Worm (Caenorhabditis elegans) whole organism, young adult: ENCODE data around the gene gsto-1.

ENCODE experiments used
- B0019.2 ChIP-seq: fragments of 200-800 bp; sonication (Bioruptor generic); conservative IDR thresholded peaks from 2 replicates; pipeline ENCODE4 v1.3.6; 2022; ENCODE audit warnings: missing genetic modification reagents, missing genetic modification characterization, missing compliant biosample characterization
- B0035.1 ChIP-seq: sonication (generic microtip); optimal IDR thresholded peaks from 2 replicates; lab custom pipeline; 2016; ENCODE audit warnings: missing genetic modification characterization, mild to moderate bottlenecking, missing compliant biosample characterization, missing genotype, missing genetic modification reagents
- F10E7.11 ChIP-seq: sonication (generic microtip); optimal IDR thresholded peaks from 2 replicates; lab custom pipeline; 2017; ENCODE audit warnings: mild to moderate bottlenecking, missing genetic modification characterization, moderate library complexity, missing compliant biosample characterization
- F22D6.2 ChIP-seq: sonication (generic microtip); optimal IDR thresholded peaks from 2 replicates; lab custom pipeline; 2016; ENCODE audit warnings: mild to moderate bottlenecking, missing genetic modification characterization, missing compliant biosample characterization
- F39B2.1 ChIP-seq: fragments of 200-800 bp; sonication (Bioruptor generic); IDR thresholded peaks from 2 replicates; pipeline ENCODE4 v1.3.6; 2022; ENCODE audit warnings: missing genetic modification reagents, missing genetic modification characterization, missing compliant biosample characterization
- K11D2.4 ChIP-seq: fragments of 200-800 bp; sonication (Bioruptor generic); IDR thresholded peaks from 2 replicates; pipeline ENCODE4 v1.3.6; 2022; ENCODE audit warnings: missing genetic modification reagents, missing genetic modification characterization, missing compliant biosample characterization
- K12H6.12 ChIP-seq: fragments of 200-800 bp; sonication (Bioruptor generic); optimal IDR thresholded peaks from 2 replicates; lab custom pipeline; 2018; ENCODE audit warnings: mild to moderate bottlenecking, missing genetic modification characterization, missing compliant biosample characterization
- T07F8.4 ChIP-seq: sonication (generic microtip); optimal IDR thresholded peaks from 2 replicates; lab custom pipeline; 2016; ENCODE audit warnings: mild to moderate bottlenecking, missing genetic modification characterization, moderate library complexity, missing compliant biosample characterization
- Y79H2A.3 ChIP-seq: fragments of 200-800 bp; sonication (Bioruptor generic); conservative IDR thresholded peaks from 2 replicates; pipeline ENCODE4 v1.3.6; 2022; ENCODE audit warnings: missing genetic modification reagents, missing genetic modification characterization, missing compliant biosample characterization
- Y95B8A.8 ChIP-seq: fragments of 200-800 bp; sonication (Bioruptor generic); IDR thresholded peaks from 2 replicates; pipeline ENCODE4 v1.3.6; 2022; ENCODE audit warnings: missing genetic modification reagents, missing genetic modification characterization, missing compliant biosample characterization
- aptf-3 ChIP-seq: fragments of 200-800 bp; sonication (Bioruptor generic); IDR thresholded peaks from 2 replicates; pipeline ENCODE4 v1.3.6; 2022; ENCODE audit warnings: missing genetic modification characterization, missing compliant biosample characterization
- athp-1 ChIP-seq: sonication (generic microtip); optimal IDR thresholded peaks from 2 replicates; lab custom pipeline; 2017; ENCODE audit warnings: mild to moderate bottlenecking, missing genetic modification characterization, missing compliant biosample characterization
- attf-5 ChIP-seq: fragments of 200-800 bp; sonication (Bioruptor generic); optimal IDR thresholded peaks from 2 replicates; lab custom pipeline; 2018; ENCODE audit warnings: mild to moderate bottlenecking, missing genetic modification characterization, missing compliant biosample characterization
- attf-6 ChIP-seq: fragments of 200-800 bp; sonication (Bioruptor generic); IDR thresholded peaks from 2 replicates; pipeline ENCODE4 v1.3.6; 2022; ENCODE audit warnings: missing genetic modification reagents, missing genetic modification characterization, missing compliant biosample characterization
- ccch-3 ChIP-seq: fragments of 200-800 bp; sonication (Bioruptor generic); optimal IDR thresholded peaks from 2 replicates; lab custom pipeline; 2018; ENCODE audit warnings: mild to moderate bottlenecking, missing genetic modification characterization, missing compliant biosample characterization
- ceh-58 ChIP-seq: fragments of 200-800 bp; sonication (Bioruptor generic); IDR thresholded peaks from 2 replicates; pipeline ENCODE4 v1.3.6; 2022; ENCODE audit warnings: missing genetic modification characterization, missing compliant biosample characterization
- dox-1 ChIP-seq: fragments of 200-800 bp; sonication (Bioruptor generic); IDR thresholded peaks from 2 replicates; pipeline ENCODE4 v1.3.6; 2022; ENCODE audit warnings: missing genetic modification reagents, missing genetic modification characterization, missing compliant biosample characterization
- egl-18 ChIP-seq: fragments of 200-800 bp; sonication (Bioruptor generic); IDR thresholded peaks from 2 replicates; pipeline ENCODE4 v1.3.6; 2022; ENCODE audit warnings: missing genetic modification reagents, missing genetic modification characterization, missing compliant biosample characterization
- ekl-4 ChIP-seq: fragments of 200-800 bp; sonication (Bioruptor generic); IDR thresholded peaks from 2 replicates; pipeline ENCODE4 v1.3.6; 2022; ENCODE audit warnings: missing genetic modification reagents, missing genetic modification characterization, missing compliant biosample characterization
- gei-17 ChIP-seq: fragments of 200-800 bp; sonication (Bioruptor generic); optimal IDR thresholded peaks from 2 replicates; lab custom pipeline; 2018; ENCODE audit warnings: mild to moderate bottlenecking, missing genetic modification characterization, missing compliant biosample characterization
- hmg-20 ChIP-seq: fragments of 200-800 bp; sonication (Bioruptor generic); IDR thresholded peaks from 2 replicates; pipeline ENCODE4 v1.3.6; 2022; ENCODE audit warnings: missing genetic modification reagents, missing genetic modification characterization, missing compliant biosample characterization
- hrde-1 ChIP-seq: sonication (generic microtip); optimal IDR thresholded peaks from 2 replicates; lab custom pipeline; 2016; ENCODE audit warnings: missing genetic modification characterization, mild to moderate bottlenecking, missing compliant biosample characterization, moderate library complexity, missing genotype, missing genetic modification reagents, borderline replicate concordance
- hsf-1 ChIP-seq: fragments of 200-800 bp; sonication (Bioruptor generic); IDR thresholded peaks from 2 replicates; pipeline ENCODE4 v1.3.6; 2022; ENCODE audit warnings: missing genetic modification reagents, missing genetic modification characterization, missing compliant biosample characterization
- let-526 ChIP-seq: fragments of 200-800 bp; sonication (Bioruptor generic); IDR thresholded peaks from 2 replicates; pipeline ENCODE4 v1.3.6; 2022; ENCODE audit warnings: missing genetic modification reagents, missing genetic modification characterization, missing compliant biosample characterization
- lin-26 ChIP-seq: fragments of 200-800 bp; sonication (Bioruptor generic); IDR thresholded peaks from 2 replicates; pipeline ENCODE4 v1.3.6; 2022; ENCODE audit warnings: missing genetic modification reagents, missing genetic modification characterization, missing compliant biosample characterization
- lin-35 ChIP-seq, 3 experiments: fragments of 150-350 bp in 2 of 3; sonication (generic microtip) in 1 of 3; optimal IDR thresholded peaks; 2 replicates each; lab custom pipeline; 2014 to 2018; ENCODE audit warnings: missing biosample characterization in 3 of 3, missing genetic modification characterization in 3 of 3, missing genetic modification reagents in 3 of 3
- lin-40 ChIP-seq: sonication (generic microtip); optimal IDR thresholded peaks from 2 replicates; lab custom pipeline; 2016; ENCODE audit warnings: missing genetic modification characterization, mild to moderate bottlenecking, missing compliant biosample characterization, missing genotype, missing genetic modification reagents
- lin-54 ChIP-seq: fragments of 200-800 bp; sonication (Bioruptor generic); optimal IDR thresholded peaks from 2 replicates; lab custom pipeline; 2018; ENCODE audit warnings: mild to moderate bottlenecking, missing genetic modification characterization, missing compliant biosample characterization
- madf-10 ChIP-seq: sonication (generic microtip); optimal IDR thresholded peaks from 2 replicates; lab custom pipeline; 2016; ENCODE audit warnings: mild to moderate bottlenecking, missing genetic modification characterization, missing compliant biosample characterization
- madf-3 ChIP-seq: fragments of 200-800 bp; sonication (Bioruptor generic); IDR thresholded peaks from 2 replicates; pipeline ENCODE4 v1.3.6; 2022; ENCODE audit warnings: missing genetic modification reagents, missing genetic modification characterization, missing compliant biosample characterization
- madf-6 ChIP-seq: fragments of 200-800 bp; sonication (Bioruptor generic); IDR thresholded peaks from 2 replicates; pipeline ENCODE4 v1.3.6; 2022; ENCODE audit warnings: missing genetic modification reagents, missing genetic modification characterization, missing compliant biosample characterization
- madf-8 ChIP-seq: fragments of 200-800 bp; sonication (Bioruptor generic); conservative IDR thresholded peaks from 2 replicates; pipeline ENCODE4 v1.3.6; 2022; ENCODE audit warnings: missing genetic modification reagents, missing genetic modification characterization, missing compliant biosample characterization
- mes-4 ChIP-seq: sonication (generic microtip); optimal IDR thresholded peaks from 2 replicates; lab custom pipeline; 2016; ENCODE audit warnings: missing genotype, missing genetic modification characterization, missing compliant biosample characterization
- mxl-1 ChIP-seq: sonication (generic microtip); optimal IDR thresholded peaks from 2 replicates; lab custom pipeline; 2016; ENCODE audit warnings: missing genetic modification characterization, missing compliant biosample characterization
- nfyb-1 ChIP-seq: fragments of 200-800 bp; sonication (Bioruptor generic); IDR thresholded peaks from 2 replicates; pipeline ENCODE4 v1.3.6; 2022; ENCODE audit warnings: missing genetic modification reagents, missing genetic modification characterization, missing compliant biosample characterization
- nhr-27 ChIP-seq: fragments of 200-800 bp; sonication (Bioruptor generic); optimal IDR thresholded peaks from 2 replicates; lab custom pipeline; 2018; ENCODE audit warnings: mild to moderate bottlenecking, missing genetic modification characterization, moderate library complexity, missing compliant biosample characterization
- rec-8 ChIP-seq, 2 experiments: sonication (generic microtip); optimal IDR thresholded peaks; 2 replicates each; lab custom pipeline; 2016; ENCODE audit warnings: mild to moderate bottlenecking in 2 of 2, missing genetic modification characterization in 2 of 2, missing genetic modification reagents in 2 of 2, missing genotype in 2 of 2, missing biosample characterization in 1 of 2, missing compliant biosample characterization in 1 of 2, moderate library complexity in 1 of 2
- sdz-38 ChIP-seq: sonication (generic microtip); optimal IDR thresholded peaks from 2 replicates; lab custom pipeline; 2016; ENCODE audit warnings: missing genotype, missing genetic modification characterization, missing compliant biosample characterization
- sea-2 ChIP-seq: fragments of 200-800 bp; sonication (Bioruptor generic); IDR thresholded peaks from 2 replicates; pipeline ENCODE4 v1.3.6; 2022; ENCODE audit warnings: missing genetic modification characterization, missing compliant biosample characterization
- snpc-1.3 ChIP-seq: sonication (generic microtip); optimal IDR thresholded peaks from 2 replicates; lab custom pipeline; 2017; ENCODE audit warnings: missing genetic modification characterization, mild to moderate bottlenecking, missing compliant biosample characterization, antibody characterized with exemption, moderate library complexity, missing genotype, missing genetic modification reagents; ENCODE audit not compliant: insufficient read depth
- snpc-4 ChIP-seq, 5 experiments: fragments of 150-350 bp in 1 of 5; sonication (generic microtip) in 4 of 5; optimal IDR thresholded peaks; 2 replicates each; lab custom pipeline; 2014 to 2018; ENCODE audit warnings: missing genetic modification characterization in 5 of 5, missing biosample characterization in 3 of 5, antibody characterized with exemption in 2 of 5, mild to moderate bottlenecking in 2 of 5, missing compliant biosample characterization in 2 of 5, missing genotype in 2 of 5, moderate library complexity in 2 of 5, missing genetic modification reagents in 1 of 5
- tbp1 ChIP-seq: fragments of 200-800 bp; sonication (Bioruptor generic); optimal IDR thresholded peaks from 2 replicates; lab custom pipeline; 2018; ENCODE audit warnings: mild to moderate bottlenecking, missing genetic modification characterization, missing compliant biosample characterization
- tbx-9 ChIP-seq: sonication (generic microtip); optimal IDR thresholded peaks from 2 replicates; lab custom pipeline; 2016; ENCODE audit warnings: borderline replicate concordance, missing genetic modification characterization, inconsistent platforms, missing compliant biosample characterization
- zfh-2 ChIP-seq: fragments of 200-800 bp; sonication (Bioruptor generic); conservative IDR thresholded peaks from 2 replicates; pipeline ENCODE4 v1.3.6; 2022; ENCODE audit warnings: missing genetic modification reagents, missing genetic modification characterization, missing compliant biosample characterization

gsto-1 gene

ce11 chrIII:7978289-7978688, 31.5 kb upstream of the gsto-1 start (continued):
- no peak for TF ChIP-seq lin-40 (tag; lab: Kevin White, UChicago)
- TF ChIP-seq ekl-4 (GFP tag; lab: Robert Waterston, UW): peak; percentile 47; the same call in 1 of the 2 replicates
- no peak for TF ChIP-seq T07F8.4 (tag; lab: Kevin White, UChicago)
- TF ChIP-seq K12H6.12: no peak
- TF ChIP-seq mes-4: no peak
- no peak for TF ChIP-seq lin-35 (GFP tag; optimal IDR thresholded peaks at IDR 0.05; lab: Kevin White, UChicago)
- peak; percentile 86 for TF ChIP-seq tbp1
- no peak for TF ChIP-seq Y79H2A.3
- no peak for TF ChIP-seq snpc-1.3
- TF ChIP-seq dox-1: no peak
- TF ChIP-seq ceh-58 (GFP tag; lab: Robert Waterston, UW): no peak
- TF ChIP-seq madf-3 (GFP tag; lab: Robert Waterston, UW): no peak
- TF ChIP-seq hsf-1 (GFP tag; lab: Robert Waterston, UW): no peak
- TF ChIP-seq attf-5 (GFP tag; lab: Kevin White, UChicago): no peak
- no peak for TF ChIP-seq nfyb-1 (GFP tag; lab: Robert Waterston, UW)
- TF ChIP-seq madf-10 (tag; lab: Kevin White, UChicago): no peak
- no peak for TF ChIP-seq nhr-27
- TF ChIP-seq mxl-1 (tag; lab: Kevin White, UChicago): no peak
- peak; percentile 61; the same call in 1 of the 2 replicates for TF ChIP-seq madf-6
- TF ChIP-seq attf-6 (GFP tag; lab: Robert Waterston, UW): no peak
- TF ChIP-seq K11D2.4 (GFP tag; lab: Robert Waterston, UW): no peak
- 0 out of 2 replicates have a peak, but pooled peaks have one; percentile 13 for TF ChIP-seq aptf-3 (GFP tag; lab: Robert Waterston, UW)
- TF ChIP-seq F39B2.1 (GFP tag; lab: Robert Waterston, UW): no peak
- TF ChIP-seq Y95B8A.8 (GFP tag; lab: Robert Waterston, UW): no peak
- TF ChIP-seq athp-1: no peak
- TF ChIP-seq F22D6.2 (tag; lab: Kevin White, UChicago): no peak
- TF ChIP-seq madf-8 (GFP tag; lab: Robert Waterston, UW): no peak
- no peak for TF ChIP-seq rec-8 (tag; optimal IDR thresholded peaks at IDR 0.05; lab: Kevin White, UChicago)
- no peak for TF ChIP-seq tbx-9 (tag; lab: Kevin White, UChicago)
- TF ChIP-seq hrde-1: no peak
- TF ChIP-seq gei-17 (GFP tag; lab: Kevin White, UChicago): no peak
- TF ChIP-seq let-526 (GFP tag; lab: Robert Waterston, UW): no peak
- no peak for TF ChIP-seq hmg-20 (GFP tag; lab: Robert Waterston, UW)
- TF ChIP-seq egl-18 (GFP tag; lab: Robert Waterston, UW): no peak
- no peak for TF ChIP-seq B0035.1
- no peak for TF ChIP-seq sea-2 (GFP tag; lab: Robert Waterston, UW)
- TF ChIP-seq lin-26 (GFP tag; lab: Robert Waterston, UW): peak; percentile 66
- TF ChIP-seq snpc-4 (GFP tag; optimal IDR thresholded peaks at IDR 0.05; lab: Kevin White, UChicago): no peak
- no peak for TF ChIP-seq snpc-4 (tag; optimal IDR thresholded peaks at IDR 0.05; lab: Kevin White, UChicago)
- no peak for TF ChIP-seq B0019.2 (GFP tag; lab: Robert Waterston, UW)
- TF ChIP-seq sdz-38: no peak
- TF ChIP-seq F10E7.11 (tag; lab: Kevin White, UChicago): no peak
- no peak for TF ChIP-seq zfh-2 (GFP tag; lab: Robert Waterston, UW)
- TF ChIP-seq lin-54 (GFP tag; lab: Kevin White, UChicago): peak; percentile 26
- TF ChIP-seq ccch-3 (GFP tag; lab: Kevin White, UChicago): no peak
